Fruit fly (Drosophila melanogaster): ENCODE results near the gene Atg6.

DNA sequence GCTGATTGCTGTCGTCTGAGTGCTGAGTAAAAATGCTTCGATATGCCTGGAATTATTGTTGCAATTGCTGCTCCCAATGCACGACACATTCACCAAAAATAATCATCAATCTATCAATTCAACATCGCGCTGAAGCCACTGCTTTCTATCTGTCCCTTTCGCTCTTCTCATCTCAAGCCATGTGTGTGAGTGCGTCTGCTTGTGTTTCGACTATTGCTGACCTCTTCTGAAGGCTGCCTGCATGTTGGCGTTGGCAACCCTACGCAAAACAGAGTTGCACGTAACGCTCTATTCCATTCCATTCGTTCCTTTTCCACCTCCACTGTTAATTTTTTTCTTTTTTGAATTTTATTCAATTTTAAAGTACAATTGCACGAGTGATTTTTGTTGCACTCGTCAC, 15.1 kb upstream of the Atg6 start:
- TF ChIP-seq OdsH (GFP tag; optimal IDR thresholded peaks at IDR 0.05) (no peak), lola (GFP tag; optimal IDR thresholded peaks at IDR 0.05) (no peak)
